Worm (Caenorhabditis elegans): ENCODE data around the gene sec-20.

- TF ChIP-seq lin-39 (tag; optimal IDR thresholded peaks at IDR 0.05), result no peak
- TF ChIP-seq ama-1 (optimal IDR thresholded peaks at IDR 0.05), result no peak
- no peak for TF ChIP-seq lin-15B (tag; optimal IDR thresholded peaks at IDR 0.05)
- TF ChIP-seq hlh-4 (tag; optimal IDR thresholded peaks at IDR 0.05), result no peak
- no peak for TF ChIP-seq ceh-8 (GFP tag; optimal IDR thresholded peaks at IDR 0.05)
- no peak for TF ChIP-seq snu-23 (GFP tag; optimal IDR thresholded peaks at IDR 0.05)
- no peak for TF ChIP-seq isw-1 (GFP tag; IDR thresholded peaks at IDR 0.05)
- no peak for TF ChIP-seq fkh-10 (GFP tag; optimal IDR thresholded peaks at IDR 0.05)
- TF ChIP-seq nhr-12 (tag; optimal IDR thresholded peaks at IDR 0.05), result no peak
- no peak for TF ChIP-seq ztf-11 (tag; optimal IDR thresholded peaks at IDR 0.05)
- TF ChIP-seq nhr-84 (tag; optimal IDR thresholded peaks at IDR 0.05), result no peak
Measured at ce11 chrIII:194160-194559, 2.3 kb downstream of the sec-20 start, which contains the start of gene F40G9.17.
